Worm (Caenorhabditis elegans) whole organism, L1 larva: ENCODE data around the gene nlp-36.

ENCODE experiments used
- ama-1 ChIP-seq: fragments of 150-350 bp; optimal IDR thresholded peaks from 2 replicates; lab custom pipeline; 2014
- nhr-12 ChIP-seq: sonication (generic microtip); optimal IDR thresholded peaks from 2 replicates; lab custom pipeline; 2017; ENCODE audit warnings: missing biosample characterization, missing genetic modification characterization
- nhr-77 ChIP-seq: fragments of 150-350 bp; optimal IDR thresholded peaks from 2 replicates; lab custom pipeline; 2014; ENCODE audit warnings: missing biosample characterization, missing genetic modification characterization
- snpc-4 ChIP-seq: fragments of 150-350 bp; optimal IDR thresholded peaks from 2 replicates; lab custom pipeline; 2014; ENCODE audit warnings: missing biosample characterization, missing genetic modification characterization
- unc-30 ChIP-seq: sonication (generic microtip); optimal IDR thresholded peaks from 2 replicates; lab custom pipeline; 2017; ENCODE audit warnings: missing biosample characterization, missing genetic modification characterization

- no peak for TF ChIP-seq snpc-4 (tag; lab: Kevin White, UChicago)
- TF ChIP-seq nhr-12 (tag; lab: Kevin White, UChicago) = no peak
- TF ChIP-seq nhr-77 (tag; lab: Kevin White, UChicago) = no peak
- no peak for TF ChIP-seq ama-1 (lab: Kevin White, UChicago)
- no peak for TF ChIP-seq unc-30 (tag; lab: Kevin White, UChicago)
These were observed 3.2 kb upstream of the nlp-36 start, which contains the start of gene bre-3 for ce11 chrIII:9485373-9485772.
